Fruit fly (Drosophila melanogaster) whole organism, adult: ENCODE results near the gene CG7071.

Experiments used
- CG11617 ChIP-seq: fragments of 200-800 bp; sonication (Bioruptor generic); optimal IDR thresholded peaks from 2 replicates; lab custom pipeline; 2017; ENCODE audit warnings: mild to moderate bottlenecking, missing biosample characterization, missing genetic modification reagents, missing genetic modification characterization
- CG12768 ChIP-seq: fragments of 200-800 bp; sonication (Bioruptor generic); optimal IDR thresholded peaks from 2 replicates; lab custom pipeline; 2017; ENCODE audit warnings: missing biosample characterization, missing genetic modification characterization, mild to moderate bottlenecking, moderate library complexity, missing genetic modification reagents
- CG14711 ChIP-seq: fragments of 200-800 bp; sonication (Bioruptor generic); optimal IDR thresholded peaks from 2 replicates; lab custom pipeline; 2018; ENCODE audit warnings: missing biosample characterization, mild to moderate bottlenecking, missing genetic modification characterization, moderate library complexity
- CG1620 ChIP-seq: fragments of 200-800 bp; sonication (Bioruptor generic); optimal IDR thresholded peaks from 2 replicates; lab custom pipeline; 2016; ENCODE audit warnings: missing biosample characterization, missing genetic modification characterization
- CG33017 ChIP-seq: fragments of 200-800 bp; sonication (Bioruptor generic); optimal IDR thresholded peaks from 2 replicates; lab custom pipeline; 2018; ENCODE audit warnings: missing biosample characterization, mild to moderate bottlenecking, missing genetic modification characterization, moderate library complexity
- CG5204 ChIP-seq: fragments of 200-800 bp; sonication (Bioruptor generic); optimal IDR thresholded peaks from 2 replicates; lab custom pipeline; 2016; ENCODE audit warnings: missing biosample characterization, missing genetic modification characterization
- CG7045 ChIP-seq: fragments of 200-800 bp; sonication (Bioruptor generic); optimal IDR thresholded peaks from 2 replicates; lab custom pipeline; 2017; ENCODE audit warnings: missing biosample characterization, mild to moderate bottlenecking, missing genetic modification characterization
- CG7101 ChIP-seq: fragments of 200-800 bp; sonication (Bioruptor generic); optimal IDR thresholded peaks from 2 replicates; lab custom pipeline; 2018; ENCODE audit warnings: missing biosample characterization, mild to moderate bottlenecking, missing genetic modification characterization, moderate library complexity
- Clk ChIP-seq: fragments of 200-800 bp; sonication (Bioruptor generic); optimal IDR thresholded peaks from 2 replicates; lab custom pipeline; 2017; ENCODE audit warnings: missing biosample characterization, missing genetic modification characterization
- Crg-1 ChIP-seq: fragments of 200-800 bp; sonication (Bioruptor generic); optimal IDR thresholded peaks from 2 replicates; lab custom pipeline; 2016; ENCODE audit warnings: missing biosample characterization, missing genetic modification characterization
- Hr96 ChIP-seq: fragments of 200-800 bp; sonication (Bioruptor generic); optimal IDR thresholded peaks from 2 replicates; lab custom pipeline; 2016; ENCODE audit warnings: missing biosample characterization, missing genetic modification characterization
- Mnt ChIP-seq: fragments of 200-800 bp; sonication (Bioruptor generic); optimal IDR thresholded peaks from 2 replicates; lab custom pipeline; 2016; ENCODE audit warnings: missing biosample characterization, mild to moderate bottlenecking, missing genetic modification characterization
- bab1 ChIP-seq: fragments of 200-800 bp; sonication (Bioruptor generic); optimal IDR thresholded peaks from 3 replicates; lab custom pipeline; 2019; ENCODE audit warnings: missing biosample characterization, mild to moderate bottlenecking, missing genetic modification characterization, moderate library complexity
- cic ChIP-seq: fragments of 200-800 bp; sonication (Bioruptor generic); optimal IDR thresholded peaks from 2 replicates; lab custom pipeline; 2017; ENCODE audit warnings: missing biosample characterization, mild to moderate bottlenecking, missing genetic modification characterization, moderate library complexity
- cnc ChIP-seq, 2 experiments: fragments of >200 bp; optimal IDR thresholded peaks; 2 replicates each; lab custom pipeline; 2017
- kay ChIP-seq: fragments of 200-800 bp; sonication (Bioruptor generic); peaks from one replicate; lab custom pipeline; 2016; ENCODE audit warnings: missing biosample characterization, missing genetic modification characterization, borderline replicate concordance
- ovo ChIP-seq: fragments of 200-800 bp; sonication (Bioruptor generic); optimal IDR thresholded peaks from 2 replicates; lab custom pipeline; 2016; ENCODE audit warnings: missing biosample characterization, missing genetic modification characterization
- pad ChIP-seq: fragments of 200-800 bp; sonication (Bioruptor generic); optimal IDR thresholded peaks from 3 replicates; lab custom pipeline; 2017; ENCODE audit warnings: missing biosample characterization, missing genetic modification characterization, mild to moderate bottlenecking, moderate library complexity, missing genetic modification reagents
- tj ChIP-seq: fragments of 200-800 bp; sonication (Bioruptor generic); optimal IDR thresholded peaks from 3 replicates; lab custom pipeline; 2017; ENCODE audit warnings: missing biosample characterization, mild to moderate bottlenecking, missing genetic modification characterization, moderate library complexity
- toe ChIP-seq: fragments of 200-800 bp; sonication (Bioruptor generic); optimal IDR thresholded peaks from 2 replicates; lab custom pipeline; 2016; ENCODE audit warnings: missing biosample characterization, missing genetic modification characterization

Gene CG7071

dm6 chr3R:22375674-22376073 is 13.3 kb downstream of the CG7071 start, which contains the start of gene CG18596:
CG18596 (plus strand) TSS chr3R:22375923.
- TF ChIP-seq CG1620 (GFP tag; lab: Kevin White, UChicago) (no peak), cnc (optimal IDR thresholded peaks at IDR 0.05; lab: Kevin White, UChicago) (no peak), CG14711 (tag; lab: Kevin White, UChicago) (no peak), CG7045 (GFP tag; lab: Kevin White, UChicago) (no peak), toe (GFP tag; lab: Kevin White, UChicago) (no peak), CG5204 (GFP tag; lab: Kevin White, UChicago) (no peak), kay (GFP tag; lab: Kevin White, UChicago) (no peak), Clk (GFP tag; lab: Kevin White, UChicago) (no peak), cic (GFP tag; lab: Kevin White, UChicago) (no peak), ovo (no peak), bab1 (GFP tag; lab: Kevin White, UChicago) (no peak), Crg-1 (GFP tag; lab: Kevin White, UChicago) (no peak), CG11617 (no peak), CG12768 (GFP tag; lab: Kevin White, UChicago) (no peak), Hr96 (no peak), CG33017 (no peak), tj (GFP tag; lab: Kevin White, UChicago) (no peak)

dm6 chr3R:22379942-22380341 is 17.5 kb downstream of the CG7071 start, which contains the start of gene CG34149:
CG34149 (plus strand) TSS chr3R:22380128.
- no peak for TF ChIP-seq CG11617
- no peak for TF ChIP-seq Crg-1 (GFP tag; lab: Kevin White, UChicago)
- TF ChIP-seq CG7101 = no peak
- no peak for TF ChIP-seq pad
- no peak for TF ChIP-seq CG14711 (tag; lab: Kevin White, UChicago)
- no peak for TF ChIP-seq CG33017
- no peak for TF ChIP-seq ovo
- no peak for TF ChIP-seq tj (GFP tag; lab: Kevin White, UChicago)
- no peak for TF ChIP-seq CG1620 (GFP tag; lab: Kevin White, UChicago)
- TF ChIP-seq cic (GFP tag; lab: Kevin White, UChicago) = no peak
- TF ChIP-seq CG5204 (GFP tag; lab: Kevin White, UChicago) = no peak
- no peak for TF ChIP-seq Mnt (GFP tag; lab: Kevin White, UChicago)
- no peak for TF ChIP-seq toe (GFP tag; lab: Kevin White, UChicago)

- TF ChIP-seq CG7101 = peak; percentile 67
- no peak for TF ChIP-seq CG12768 (GFP tag; lab: Kevin White, UChicago)
- no peak for TF ChIP-seq CG5204 (GFP tag; lab: Kevin White, UChicago)
Observed at dm6 chr3R:22381077-22381476, 18.7 kb downstream of the CG7071 start, which contains the start of gene CG43342. CG43342 (plus strand) TSS chr3R:22381340.

- TF ChIP-seq bab1 (GFP tag; lab: Kevin White, UChicago) = no peak
- no peak for TF ChIP-seq CG33017
Observed at dm6 chr3R:22381735-22382134, 19.3 kb downstream of the CG7071 start, which contains the start of gene Gpdh3. Gpdh3 (plus strand) TSS chr3R:22382035.

- no peak for TF ChIP-seq CG33017
- TF ChIP-seq bab1 (GFP tag; lab: Kevin White, UChicago) = no peak
- TF ChIP-seq CG12768 (GFP tag; lab: Kevin White, UChicago) = no peak
Observed at dm6 chr3R:22389614-22390013, 27.2 kb downstream of the CG7071 start, which contains the start of the genes CAH8 and CG7059. CAH8 (minus strand) TSS chr3R:22389714. CG7059 (plus strand) TSS chr3R:22389780.

dm6 chr3R:22390109-22390508 is 27.7 kb downstream of the CG7071 start:
- TF ChIP-seq kay (GFP tag; lab: Kevin White, UChicago) (no peak), tj (GFP tag; lab: Kevin White, UChicago) (peak; percentile 53)

- TF ChIP-seq Mnt (GFP tag; lab: Kevin White, UChicago) (no peak), CG7101 (no peak), CG1620 (GFP tag; lab: Kevin White, UChicago) (no peak), cnc (optimal IDR thresholded peaks at IDR 0.05; lab: Kevin White, UChicago) (no peak), CG7045 (GFP tag; lab: Kevin White, UChicago) (no peak), cic (GFP tag; lab: Kevin White, UChicago) (no peak), kay (GFP tag; lab: Kevin White, UChicago) (no peak)
Observed at dm6 chr3R:22394004-22394403, 31.6 kb downstream of the CG7071 start, which contains the start of gene CG13857. CG13857 (minus strand) TSS chr3R:22394104.
